Fruit fly (Drosophila melanogaster): Measurements from ENCODE around the gene mRpS24.
A peak's percentile ranks its signal among the peaks of the same experiment; 100 is the strongest.

Gene mRpS24

dm6 chr3R:24169362-24169761 lies 6.0 kb upstream of the mRpS24 start, which contains the start of gene CG5510 (continued):
- TF ChIP-seq CG30403 (GFP tag; optimal IDR thresholded peaks at IDR 0.05) (peak; percentile 56), Hr78 (GFP tag; optimal IDR thresholded peaks at IDR 0.05) (no peak), nom (GFP tag; optimal IDR thresholded peaks at IDR 0.05) (no peak), CG31365 (tag; optimal IDR thresholded peaks at IDR 0.05) (no peak), chm (GFP tag; IDR thresholded peaks at IDR 0.05) (peak; percentile 46; the same call in 1 of the 2 replicates), Gsc (GFP tag; IDR thresholded peaks at IDR 0.05) (no peak), CG4360 (GFP tag; IDR thresholded peaks at IDR 0.05) (no peak), phol (tag; optimal IDR thresholded peaks at IDR 0.05) (peak; percentile 46), CG6791 (GFP tag; IDR thresholded peaks at IDR 0.05; ENCODE audit: partially characterized antibody) (peak; percentile 99), CG17802 (tag; optimal IDR thresholded peaks at IDR 0.05) (no peak), lbe (GFP tag; optimal IDR thresholded peaks at IDR 0.05) (no peak), BtbVII (GFP tag; optimal IDR thresholded peaks at IDR 0.05) (no peak), CG12104 (GFP tag; optimal IDR thresholded peaks at IDR 0.05) (no peak), Gug (GFP tag; IDR thresholded peaks at IDR 0.05) (peak; percentile 64; the same call in 2 of the 4 replicates), kay (GFP tag; optimal IDR thresholded peaks at IDR 0.05) (peak; percentile 87), unpg (GFP tag; optimal IDR thresholded peaks at IDR 0.05) (no peak), bowl (GFP tag; IDR thresholded peaks at IDR 0.05) (no peak), CG13775 (GFP tag; optimal IDR thresholded peaks at IDR 0.05) (peak; percentile 38), Hmr (GFP tag; optimal IDR thresholded peaks at IDR 0.05) (peak; percentile 62), nerfin-1 (tag; optimal IDR thresholded peaks at IDR 0.05) (no peak), CG9215 (GFP tag; IDR thresholded peaks at IDR 0.05) (peak; percentile 34; the same call in 1 of the 2 replicates), CG4424 (GFP tag; optimal IDR thresholded peaks at IDR 0.05) (peak; percentile 19), hkb (optimal IDR thresholded peaks at IDR 0.05) (no peak), hkb (GFP tag; IDR thresholded peaks at IDR 0.05) (no peak), Neu2 (GFP tag; optimal IDR thresholded peaks at IDR 0.05; ENCODE audit: borderline replicate concordance) (no peak), jigr1 (GFP tag; IDR thresholded peaks at IDR 0.05) (no peak), CG1792 (GFP tag; optimal IDR thresholded peaks at IDR 0.05) (peak; percentile 52), pfk (GFP tag; optimal IDR thresholded peaks at IDR 0.05) (peak; percentile 7), knrl (GFP tag; IDR thresholded peaks at IDR 0.05; ENCODE audit: partially characterized antibody) (peak; percentile 95), Bgb (GFP tag; IDR thresholded peaks at IDR 0.05; ENCODE audit: partially characterized antibody) (peak; percentile 99), zfh1 (GFP tag; IDR thresholded peaks at IDR 0.05) (0 out of 3 replicates have a peak, but pooled peaks have one; percentile 42), CG7745 (tag; optimal IDR thresholded peaks at IDR 0.05) (no peak), CG31388 (GFP tag; optimal IDR thresholded peaks at IDR 0.05) (no peak), vvl (GFP tag; IDR thresholded peaks at IDR 0.05) (peak; percentile 73), CG12236 (GFP tag; optimal IDR thresholded peaks at IDR 0.05) (no peak), CG7987 (GFP tag; optimal IDR thresholded peaks at IDR 0.05) (peak; percentile 48), sd (tag; optimal IDR thresholded peaks at IDR 0.05) (peak; percentile 32), ab (GFP tag; optimal IDR thresholded peaks at IDR 0.05) (peak; percentile 16), org-1 (GFP tag; optimal IDR thresholded peaks at IDR 0.05) (no peak), CG14965 (GFP tag; optimal IDR thresholded peaks at IDR 0.05; ENCODE audit: borderline replicate concordance) (no peak), bsh (GFP tag; optimal IDR thresholded peaks at IDR 0.05) (peak in 1 of 2 experiments; percentile 45), Med (GFP tag) (peak; percentile 97), yki (optimal IDR thresholded peaks at IDR 0.05) (no peak), gfzf (GFP tag; optimal IDR thresholded peaks at IDR 0.05) (peak; percentile 43), CG10565 (GFP tag; optimal IDR thresholded peaks at IDR 0.05) (no peak), CG5245 (GFP tag; optimal IDR thresholded peaks at IDR 0.05) (peak; percentile 9), inv (GFP tag; IDR thresholded peaks at IDR 0.05; ENCODE audit: partially characterized antibody) (peak; percentile 95), CG12659 (GFP tag; optimal IDR thresholded peaks at IDR 0.05) (peak; percentile 80), HLHmδ (GFP tag; optimal IDR thresholded peaks at IDR 0.05) (no peak), Ets97D (GFP tag; optimal IDR thresholded peaks at IDR 0.05) (peak; percentile 84)
